Worm (Caenorhabditis elegans) whole organism, L2 larva: ENCODE measurements around the gene F40G9.5.

ENCODE experiments used
- alr-1 ChIP-seq: fragments of 150-350 bp; optimal IDR thresholded peaks from 2 replicates; lab custom pipeline; 2014; ENCODE audit warnings: missing biosample characterization, missing genetic modification characterization
- egl-27 ChIP-seq: sonication (generic microtip); optimal IDR thresholded peaks from 3 replicates; lab custom pipeline; 2017; ENCODE audit warnings: missing biosample characterization, missing genetic modification reagents, missing genetic modification characterization
- elt-1 ChIP-seq: fragments of 150-350 bp; optimal IDR thresholded peaks from 2 replicates; lab custom pipeline; 2014; ENCODE audit warnings: missing biosample characterization, missing genetic modification characterization
- lin-11 ChIP-seq: fragments of 150-350 bp; sonication (generic microtip); optimal IDR thresholded peaks from 2 replicates; lab custom pipeline; 2014; ENCODE audit warnings: missing biosample characterization, missing genetic modification characterization, inconsistent platforms, mixed read lengths
- nhr-10 ChIP-seq: sonication (generic microtip); optimal IDR thresholded peaks from 2 replicates; lab custom pipeline; 2017; ENCODE audit warnings: missing biosample characterization, missing genetic modification characterization
- nhr-23 ChIP-seq: fragments of 150-350 bp; optimal IDR thresholded peaks from 2 replicates; lab custom pipeline; 2014; ENCODE audit warnings: missing biosample characterization, missing genetic modification reagents, missing genetic modification characterization
- nhr-77 ChIP-seq: fragments of 150-350 bp; optimal IDR thresholded peaks from 2 replicates; lab custom pipeline; 2014; ENCODE audit warnings: missing biosample characterization, missing genetic modification characterization
- skn-1 ChIP-seq: sonication (generic microtip); optimal IDR thresholded peaks from 2 replicates; lab custom pipeline; 2017; ENCODE audit warnings: missing biosample characterization, missing genetic modification characterization
- unc-62 ChIP-seq: fragments of 150-350 bp; optimal IDR thresholded peaks from 2 replicates; lab custom pipeline; 2014; ENCODE audit warnings: missing biosample characterization, missing genetic modification reagents, missing genetic modification characterization

ce11 chrIII:194160-194559 lies 13.1 kb downstream of the F40G9.5 start, which contains the start of gene F40G9.17:
- TF ChIP-seq skn-1: no peak
- TF ChIP-seq nhr-10 (tag; lab: Kevin White, UChicago): no peak
- no peak for TF ChIP-seq egl-27
- no peak for TF ChIP-seq nhr-77
- TF ChIP-seq elt-1: no peak
- no peak for TF ChIP-seq alr-1 (tag; lab: Kevin White, UChicago)
- no peak for TF ChIP-seq nhr-23 (tag; lab: Kevin White, UChicago)
- no peak for TF ChIP-seq lin-11 (tag; lab: Kevin White, UChicago)
- no peak for TF ChIP-seq unc-62 (GFP tag; lab: Kevin White, UChicago)
